Worm (Caenorhabditis elegans) whole organism, late embryonic: ENCODE measurements around the gene F29G9.1.

ENCODE experiments used
- F13H6.1 ChIP-seq: sonication (generic microtip); optimal IDR thresholded peaks from 2 replicates; lab custom pipeline; 2016; ENCODE audit warnings: missing genetic modification characterization, missing compliant biosample characterization
- ceh-30 ChIP-seq: fragments of 150-350 bp; optimal IDR thresholded peaks from 2 replicates; lab custom pipeline; 2014; ENCODE audit warnings: missing biosample characterization, missing genetic modification characterization
- nhr-232 ChIP-seq: sonication (generic microtip); optimal IDR thresholded peaks from 2 replicates; lab custom pipeline; 2016; ENCODE audit warnings: missing genetic modification characterization, missing compliant biosample characterization
- sox-4 ChIP-seq: sonication (generic microtip); optimal IDR thresholded peaks from 2 replicates; lab custom pipeline; 2017; ENCODE audit warnings: mild to moderate bottlenecking, missing genetic modification characterization, inconsistent platforms, missing compliant biosample characterization
- ztf-16 ChIP-seq: sonication (generic microtip); optimal IDR thresholded peaks from 2 replicates; lab custom pipeline; 2017; ENCODE audit warnings: missing genetic modification characterization, missing compliant biosample characterization

ce11 chrV:6043275-6044271 is 4.7 kb downstream of the F29G9.1 start, which contains the start of gene cpi-2:
- no peak for TF ChIP-seq ztf-16 (tag; lab: Kevin White, UChicago)
- no peak for TF ChIP-seq ceh-30
- TF ChIP-seq nhr-232: no peak
- TF ChIP-seq sox-4 (tag; lab: Kevin White, UChicago): no peak
- TF ChIP-seq F13H6.1 (tag; lab: Kevin White, UChicago): no peak
